Worm (Caenorhabditis elegans) whole organism, late embryonic: ENCODE measurements around the gene agt-2.

ENCODE experiments used
- ceh-22 ChIP-seq: sonication (generic microtip); optimal IDR thresholded peaks from 2 replicates; lab custom pipeline; 2017; ENCODE audit warnings: missing biosample characterization, missing genetic modification characterization
- pag-3 ChIP-seq: sonication (generic microtip); optimal IDR thresholded peaks from 2 replicates; lab custom pipeline; 2016; ENCODE audit warnings: missing compliant biosample characterization, missing genetic modification characterization, borderline replicate concordance
- pros-1 ChIP-seq: fragments of 150-350 bp; optimal IDR thresholded peaks from 2 replicates; lab custom pipeline; 2014; ENCODE audit warnings: missing biosample characterization, missing genetic modification reagents, missing genetic modification characterization
- rnt-1 ChIP-seq: sonication (generic microtip); optimal IDR thresholded peaks from 2 replicates; lab custom pipeline; 2016; ENCODE audit warnings: missing genetic modification characterization, missing compliant biosample characterization

DNA sequence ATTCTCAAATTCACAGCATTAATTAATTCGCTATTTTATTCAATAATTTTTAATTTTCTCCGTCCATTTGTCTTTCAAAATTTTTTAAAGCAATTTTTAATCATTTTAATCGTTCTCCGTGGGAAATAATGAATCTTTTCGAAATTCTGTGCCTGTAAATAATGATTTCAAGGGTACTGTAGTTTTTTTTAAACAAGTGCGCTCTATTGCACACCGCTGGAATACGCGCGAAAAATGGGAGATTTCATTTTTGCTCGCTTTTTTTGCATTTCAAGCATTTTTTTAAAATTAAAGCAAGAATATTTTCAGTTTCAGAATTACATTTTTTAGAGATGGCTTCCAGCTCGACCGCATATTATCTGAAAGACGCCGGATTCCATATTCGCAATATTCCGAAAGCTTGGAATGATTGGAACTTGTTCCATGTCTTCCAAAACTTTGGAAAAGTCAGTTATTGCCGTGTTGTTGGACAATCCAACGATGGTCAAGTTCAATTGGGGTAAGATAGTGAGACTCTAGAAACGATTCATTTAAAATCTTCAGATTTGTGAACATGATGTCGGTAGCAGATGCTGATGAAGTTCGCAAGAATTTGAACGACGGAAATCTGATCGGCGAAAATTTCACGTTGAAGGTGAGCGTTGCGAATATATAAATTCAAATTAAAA, 47.5 kb upstream of the agt-2 start, which contains the start of gene tofu-6:
- no peak for TF ChIP-seq pag-3 (tag; lab: Kevin White, UChicago)
- TF ChIP-seq rnt-1 (tag; lab: Kevin White, UChicago): no peak
- no peak for TF ChIP-seq ceh-22 (tag; lab: Kevin White, UChicago)
- TF ChIP-seq pros-1 (tag; lab: Kevin White, UChicago): no peak
